Fruit fly (Drosophila melanogaster): Measurements from ENCODE around the gene dan.

dan gene

dm6 chr3R:25232271-25232989 lies 48.2 kb downstream of the dan start, which contains the start of gene Cad96Cb (continued):
- TF ChIP-seq CG34422 (GFP tag; IDR thresholded peaks at IDR 0.05) (peak; percentile 41; the same call in 2 of the 3 replicates), H15 (GFP tag; IDR thresholded peaks at IDR 0.05) (peak; percentile 64; the same call in 1 of the 3 replicates), CG14710 (tag; optimal IDR thresholded peaks at IDR 0.05) (peak; percentile 93), Bteb2 (GFP tag; optimal IDR thresholded peaks at IDR 0.05) (peak; percentile 78), ttk (GFP tag; IDR thresholded peaks at IDR 0.05) (no peak; the same call in 1 of the 2 replicates), CG4820 (GFP tag; optimal IDR thresholded peaks at IDR 0.05) (peak; percentile 89), Elba2 (GFP tag; optimal IDR thresholded peaks at IDR 0.05) (no peak), CG5953 (GFP tag; IDR thresholded peaks at IDR 0.05) (no peak), CG16815 (GFP tag; optimal IDR thresholded peaks at IDR 0.05) (peak; percentile 79), GATAe (GFP tag; conservative IDR thresholded peaks at IDR 0.05) (no peak), cwo (GFP tag; optimal IDR thresholded peaks at IDR 0.05) (peak; percentile 67), Hr78 (GFP tag; optimal IDR thresholded peaks at IDR 0.05) (peak in 1 of 2 experiments; percentile 85), CG9932 (GFP tag; IDR thresholded peaks at IDR 0.05) (no peak), usp (GFP tag; optimal IDR thresholded peaks at IDR 0.05) (no peak), zf30C (GFP tag; optimal IDR thresholded peaks at IDR 0.05) (no peak), CG3407 (GFP tag; optimal IDR thresholded peaks at IDR 0.05) (peak; percentile 85), CG10321 (GFP tag; IDR thresholded peaks at IDR 0.05) (no peak), Med (GFP tag) (peak; percentile 93), CG13123 (GFP tag; optimal IDR thresholded peaks at IDR 0.05) (peak; percentile 7), Dip2 (GFP tag; IDR thresholded peaks at IDR 0.05) (no peak), CG31388 (GFP tag; optimal IDR thresholded peaks at IDR 0.05) (peak; percentile 18), Ravus (GFP tag; IDR thresholded peaks at IDR 0.05) (no peak), CG11696 (GFP tag; IDR thresholded peaks at IDR 0.05) (peak; percentile 87), CG32772 (GFP tag; IDR thresholded peaks at IDR 0.05) (no peak), Atf-2 (GFP tag; optimal IDR thresholded peaks at IDR 0.05) (peak; percentile 88), CG10543 (GFP tag; optimal IDR thresholded peaks at IDR 0.05) (no peak), pum (GFP tag; optimal IDR thresholded peaks at IDR 0.05) (peak; percentile 79), Stat92E (GFP tag; optimal IDR thresholded peaks at IDR 0.05) (peak in 1 of 3 experiments; percentile 27), fd3F (GFP tag; optimal IDR thresholded peaks at IDR 0.05) (peak; percentile 24), Xbp1 (GFP tag; optimal IDR thresholded peaks at IDR 0.05) (peak; percentile 77), pan (optimal IDR thresholded peaks at IDR 0.05) (no peak), pan (GFP tag; optimal IDR thresholded peaks at IDR 0.05 in 1 of 2, IDR thresholded peaks at IDR 0.05 in 1 of 2) (peak in 1 of 2 experiments; percentile 66), lov (optimal IDR thresholded peaks at IDR 0.05) (no peak), lov (GFP tag; IDR thresholded peaks at IDR 0.05) (no peak), Dp (GFP tag; optimal IDR thresholded peaks at IDR 0.05) (no peak), insv (GFP tag; optimal IDR thresholded peaks at IDR 0.05) (peak in 1 of 2 experiments; percentile 3), psq (GFP tag; optimal IDR thresholded peaks at IDR 0.05) (no peak), CG13775 (GFP tag; optimal IDR thresholded peaks at IDR 0.05) (peak; percentile 84), repo (GFP tag; optimal IDR thresholded peaks at IDR 0.05) (peak; percentile 25), abd-A (tag; optimal IDR thresholded peaks at IDR 0.05) (no peak), ERR (GFP tag; optimal IDR thresholded peaks at IDR 0.05) (peak; percentile 54), Sox102F (GFP tag; optimal IDR thresholded peaks at IDR 0.05) (peak; percentile 86), CG11560 (tag; IDR thresholded peaks at IDR 0.05) (no peak), CG1792 (GFP tag; optimal IDR thresholded peaks at IDR 0.05) (peak; percentile 63), HmgZ (tag; optimal IDR thresholded peaks at IDR 0.05) (peak; percentile 39), Vsx1 (GFP tag; optimal IDR thresholded peaks at IDR 0.05) (peak; percentile 75), Sry-δ (GFP tag; optimal IDR thresholded peaks at IDR 0.05) (peak; percentile 21), Tbp (GFP tag; optimal IDR thresholded peaks at IDR 0.05) (no peak), CG2120 (GFP tag; optimal IDR thresholded peaks at IDR 0.05) (no peak), al (GFP tag; IDR thresholded peaks at IDR 0.05) (no peak)

All from whole organism, embryonic.